Worm (Caenorhabditis elegans) whole organism, L4/young adult: ENCODE data around the gene C14B9.2.

ENCODE experiments used
- W03F9.2 ChIP-seq: fragments of 150-350 bp; optimal IDR thresholded peaks from 2 replicates; lab custom pipeline; 2014; ENCODE audit warnings: missing biosample characterization, missing genetic modification characterization
- dao-5 ChIP-seq: sonication (generic microtip); optimal IDR thresholded peaks from 2 replicates; lab custom pipeline; 2016; ENCODE audit warnings: missing genotype, missing genetic modification characterization, moderate library complexity, missing compliant biosample characterization
- him-1 ChIP-seq: sonication (generic microtip); optimal IDR thresholded peaks from 2 replicates; lab custom pipeline; 2016; ENCODE audit warnings: missing genotype, missing genetic modification reagents, missing genetic modification characterization, missing compliant biosample characterization

Gene C14B9.2

ce11 chrIII:8145971-8146370 lies 12.5 kb downstream of the C14B9.2 start:
- TF ChIP-seq W03F9.2 (tag; lab: Kevin White, UChicago) (no peak), dao-5 (tag; lab: Kevin White, UChicago) (no peak), him-1 (no peak)

- TF ChIP-seq W03F9.2 (tag; lab: Kevin White, UChicago) (no peak), him-1 (no peak), dao-5 (tag; lab: Kevin White, UChicago) (no peak)
Observed at ce11 chrIII:8148751-8149150, 15.3 kb downstream of the C14B9.2 start, which contains the start of gene D2007.2. Gene D2007.2, plus strand, starts transcription at chrIII:8148963.

ce11 chrIII:8154423-8154822 lies 21.0 kb downstream of the C14B9.2 start:
- TF ChIP-seq him-1: no peak

- no peak for TF ChIP-seq him-1
- no peak for TF ChIP-seq W03F9.2 (tag; lab: Kevin White, UChicago)
- TF ChIP-seq dao-5 (tag; lab: Kevin White, UChicago): no peak
Observed at ce11 chrIII:8155166-8155565, 21.7 kb downstream of the C14B9.2 start, which contains the start of gene D2007.1. Gene D2007.1, plus strand, starts transcription at chrIII:8155466.

- TF ChIP-seq W03F9.2 (tag; lab: Kevin White, UChicago) (no peak), dao-5 (tag; lab: Kevin White, UChicago) (no peak), him-1 (no peak)
Observed at ce11 chrIII:8158140-8158786, 24.8 kb downstream of the C14B9.2 start, which contains the start of gene atg-13. Gene atg-13, minus strand, starts transcription at chrIII:8158190.

- TF ChIP-seq W03F9.2 (tag; lab: Kevin White, UChicago) (no peak), him-1 (no peak), dao-5 (tag; lab: Kevin White, UChicago) (no peak)
Observed at ce11 chrIII:8161238-8161637, 27.8 kb downstream of the C14B9.2 start, which contains the start of gene inpp-5K. Gene inpp-5K, minus strand, starts transcription at chrIII:8161338.

ce11 chrIII:8163283-8163682 lies 29.8 kb downstream of the C14B9.2 start, which contains the start of gene bath-42:
Gene bath-42, minus strand, starts transcription at chrIII:8163383.
- TF ChIP-seq dao-5 (tag; lab: Kevin White, UChicago) (no peak), him-1 (no peak), W03F9.2 (tag; lab: Kevin White, UChicago) (no peak)

- TF ChIP-seq W03F9.2 (tag; lab: Kevin White, UChicago) (peak; percentile 92), him-1 (peak; percentile 45), dao-5 (tag; lab: Kevin White, UChicago) (no peak)
Observed at ce11 chrIII:8163788-8164423, 30.4 kb downstream of the C14B9.2 start, which contains the start of gene prp-8. Gene prp-8, plus strand, starts transcription at chrIII:8164373.

ce11 chrIII:8164771-8165170 lies 31.3 kb downstream of the C14B9.2 start:
- TF ChIP-seq him-1 (no peak), W03F9.2 (tag; lab: Kevin White, UChicago) (no peak), dao-5 (tag; lab: Kevin White, UChicago) (no peak)

- TF ChIP-seq dao-5 (tag; lab: Kevin White, UChicago) (no peak), W03F9.2 (tag; lab: Kevin White, UChicago) (no peak), him-1 (no peak)
Observed at ce11 chrIII:8172609-8173133, 39.2 kb downstream of the C14B9.2 start.

ce11 chrIII:8175263-8175662 lies 41.8 kb downstream of the C14B9.2 start:
- TF ChIP-seq dao-5 (tag; lab: Kevin White, UChicago) (no peak), him-1 (no peak), W03F9.2 (tag; lab: Kevin White, UChicago) (no peak)

ce11 chrIII:8176265-8176664 lies 42.8 kb downstream of the C14B9.2 start, which contains the start of gene C50C3.12:
Gene C50C3.12, plus strand, starts transcription at chrIII:8176565.
- TF ChIP-seq him-1 (no peak), W03F9.2 (tag; lab: Kevin White, UChicago) (no peak), dao-5 (tag; lab: Kevin White, UChicago) (no peak)

ce11 chrIII:8178924-8179323 lies 45.5 kb downstream of the C14B9.2 start, which contains the start of gene C50C3.5:
Gene C50C3.5, plus strand, starts transcription at chrIII:8179224.
- TF ChIP-seq dao-5 (tag; lab: Kevin White, UChicago) (no peak), him-1 (no peak)

- TF ChIP-seq dao-5 (tag; lab: Kevin White, UChicago) (no peak), W03F9.2 (tag; lab: Kevin White, UChicago) (no peak), him-1 (no peak)
Observed at ce11 chrIII:8181581-8181980, 48.1 kb downstream of the C14B9.2 start, which contains the start of gene spc-2. Gene spc-2, plus strand, starts transcription at chrIII:8181881.
